ENCODE assay signal across 6 worm cellular contexts in genomic region chrIV:17278861-17279591, ce11.
A peak's percentile ranks its signal among the peaks of the same experiment; 100 is the strongest.
TF ChIP-seq lines count a peak whose summit lies in the region.

Gene hsp-1, plus strand, starts transcription at chrIV:17278959.

TF ChIP-seq in whole organism, L1 larva, 84 proteins besides CTCF, POLR2A, EP300 and RAD21:
- TF ChIP-seq ama-1 (optimal IDR thresholded peaks at IDR 0.05; lab: Kevin White, UChicago), result peak; percentile 46
- peak; percentile 71 for TF ChIP-seq ceh-63 (GFP tag; optimal IDR thresholded peaks at IDR 0.05; lab: Kevin White, UChicago)
- TF ChIP-seq mab-9 (GFP tag; IDR thresholded peaks at IDR 0.05; lab: Robert Waterston, UW), result peak; percentile 50; the same call in 1 of the 2 replicates
- TF ChIP-seq tlp-1 (tag; optimal IDR thresholded peaks at IDR 0.05; lab: Kevin White, UChicago), result no peak
- no peak for TF ChIP-seq swsn-7 (tag; optimal IDR thresholded peaks at IDR 0.05; lab: Kevin White, UChicago)
- peak; percentile 17 for TF ChIP-seq skn-1 (tag; optimal IDR thresholded peaks at IDR 0.05; lab: Kevin White, UChicago)
- TF ChIP-seq fkh-10 (GFP tag; optimal IDR thresholded peaks at IDR 0.05; lab: Kevin White, UChicago), result no peak

TF ChIP-seq in whole organism, L2 larva, 48 proteins besides CTCF, POLR2A, EP300 and RAD21:
- no peak for TF ChIP-seq unc-55 (GFP tag; optimal IDR thresholded peaks at IDR 0.05; lab: Kevin White, UChicago)
- TF ChIP-seq ama-1 (optimal IDR thresholded peaks at IDR 0.05; lab: Kevin White, UChicago), result peak; percentile 13

TF ChIP-seq in whole organism, L3 larva, 47 proteins besides CTCF, POLR2A, EP300 and RAD21:
- TF ChIP-seq zag-1 (tag; optimal IDR thresholded peaks at IDR 0.05; lab: Kevin White, UChicago) (no peak), fos-1 (tag; optimal IDR thresholded peaks at IDR 0.05; lab: Kevin White, UChicago) (no peak), pqm-1 (tag; optimal IDR thresholded peaks at IDR 0.05; lab: Kevin White, UChicago) (no peak), mml-1 (tag; optimal IDR thresholded peaks at IDR 0.05; lab: Kevin White, UChicago) (no peak), ceh-82 (tag; optimal IDR thresholded peaks at IDR 0.05; lab: Kevin White, UChicago) (no peak), nhr-11 (tag; optimal IDR thresholded peaks at IDR 0.05; lab: Kevin White, UChicago) (no peak), unc-39 (tag; optimal IDR thresholded peaks at IDR 0.05; lab: Kevin White, UChicago) (no peak), ama-1 (optimal IDR thresholded peaks at IDR 0.05; lab: Kevin White, UChicago) (peak; percentile 88), ceh-28 (tag; optimal IDR thresholded peaks at IDR 0.05; lab: Kevin White, UChicago) (no peak), unc-62 (GFP tag; optimal IDR thresholded peaks at IDR 0.05; lab: Kevin White, UChicago) (no peak), eor-1 (tag; optimal IDR thresholded peaks at IDR 0.05; lab: Kevin White, UChicago) (no peak), hmg-11 (tag; optimal IDR thresholded peaks at IDR 0.05; lab: Kevin White, UChicago) (no peak), lin-39 (tag; optimal IDR thresholded peaks at IDR 0.05; lab: Kevin White, UChicago) (peak; percentile 12), egl-27 (tag; optimal IDR thresholded peaks at IDR 0.05; lab: Kevin White, UChicago) (no peak), ceh-16 (tag; optimal IDR thresholded peaks at IDR 0.05; lab: Kevin White, UChicago) (no peak), nhr-43 (tag; optimal IDR thresholded peaks at IDR 0.05; lab: Kevin White, UChicago; ENCODE audit: poor library complexity, severe bottlenecking) (no peak), nhr-77 (tag; optimal IDR thresholded peaks at IDR 0.05; lab: Kevin White, UChicago) (no peak)

TF ChIP-seq in whole organism, L4 larva, 104 proteins besides CTCF, POLR2A, EP300 and RAD21 (continues in another document):
- TF ChIP-seq spr-1 (tag; optimal IDR thresholded peaks at IDR 0.05; lab: Kevin White, UChicago), result no peak
- no peak for TF ChIP-seq ceh-62 (tag; optimal IDR thresholded peaks at IDR 0.05; lab: Kevin White, UChicago)
- TF ChIP-seq lsy-2 (tag; optimal IDR thresholded peaks at IDR 0.05; lab: Kevin White, UChicago), result no peak
- TF ChIP-seq mdt-29 (GFP tag; IDR thresholded peaks at IDR 0.05; lab: Robert Waterston, UW), result 0 out of 2 replicates have a peak, but pooled peaks have one; percentile 35
- no peak for TF ChIP-seq tag-97 (GFP tag; IDR thresholded peaks at IDR 0.05; lab: Robert Waterston, UW)
- TF ChIP-seq lin-29 (GFP tag; IDR thresholded peaks at IDR 0.05; lab: Robert Waterston, UW), result no peak
- TF ChIP-seq F44E2.7 (GFP tag; IDR thresholded peaks at IDR 0.05; lab: Robert Waterston, UW), result no peak
- TF ChIP-seq ceh-82 (tag; optimal IDR thresholded peaks at IDR 0.05; lab: Kevin White, UChicago), result no peak
- TF ChIP-seq skn-1 (tag; optimal IDR thresholded peaks at IDR 0.05; lab: Kevin White, UChicago), result no peak
- no peak for TF ChIP-seq tra-1 (GFP tag; IDR thresholded peaks at IDR 0.05; lab: Robert Waterston, UW)
- TF ChIP-seq nhr-25 (tag; optimal IDR thresholded peaks at IDR 0.05; lab: Kevin White, UChicago; ENCODE audit: borderline replicate concordance, insufficient read depth), result no peak
- no peak; the same call in 1 of the 2 replicates for TF ChIP-seq ceh-20 (GFP tag; IDR thresholded peaks at IDR 0.05; lab: Robert Waterston, UW)
- TF ChIP-seq arid-1 (GFP tag; conservative IDR thresholded peaks at IDR 0.05; lab: Robert Waterston, UW), result peak; percentile 58; the same call in 1 of the 2 replicates
- TF ChIP-seq nhr-28 (tag; optimal IDR thresholded peaks at IDR 0.05; lab: Kevin White, UChicago), result no peak
- TF ChIP-seq ces-1 (GFP tag; optimal IDR thresholded peaks at IDR 0.05; lab: Kevin White, UChicago), result no peak
- 0 out of 2 replicates have a peak, but pooled peaks have one; percentile 70 for TF ChIP-seq snpc-1.2 (GFP tag; IDR thresholded peaks at IDR 0.05; lab: Robert Waterston, UW)
- no peak for TF ChIP-seq dpl-1 (GFP tag; optimal IDR thresholded peaks at IDR 0.05; lab: Kevin White, UChicago)
- TF ChIP-seq ceh-32 (tag; optimal IDR thresholded peaks at IDR 0.05; lab: Kevin White, UChicago; ENCODE audit: poor library complexity), result no peak
- no peak for TF ChIP-seq nhr-77 (tag; optimal IDR thresholded peaks at IDR 0.05; lab: Kevin White, UChicago)
- no peak for TF ChIP-seq mep-1 (tag; optimal IDR thresholded peaks at IDR 0.05; lab: Kevin White, UChicago)
- no peak for TF ChIP-seq lin-15B (tag; optimal IDR thresholded peaks at IDR 0.05; lab: Kevin White, UChicago)
- TF ChIP-seq F10B5.3 (tag; optimal IDR thresholded peaks at IDR 0.05; lab: Kevin White, UChicago), result no peak
- TF ChIP-seq snpc-4 (tag; optimal IDR thresholded peaks at IDR 0.05; lab: Kevin White, UChicago), result no peak

TF ChIP-seq in whole organism, midembryonic, 9 proteins besides CTCF, POLR2A, EP300 and RAD21:
- TF ChIP-seq flt-1 (GFP tag; IDR thresholded peaks at IDR 0.05; lab: Robert Waterston, UW), result no peak
- TF ChIP-seq tab-1 (GFP tag; IDR thresholded peaks at IDR 0.05; lab: Robert Waterston, UW), result peak; percentile 35; the same call in 1 of the 2 replicates

TF ChIP-seq in whole organism, young adult, 124 proteins besides CTCF, POLR2A, EP300 and RAD21 (continues in another document):
- TF ChIP-seq zfh-2 (GFP tag; conservative IDR thresholded peaks at IDR 0.05; lab: Robert Waterston, UW), result peak; percentile 81; the same call in 1 of the 2 replicates
- TF ChIP-seq attf-6 (GFP tag; IDR thresholded peaks at IDR 0.05; lab: Robert Waterston, UW), result peak; percentile 63; the same call in 1 of the 2 replicates
- no peak for TF ChIP-seq tbp1 (GFP tag; optimal IDR thresholded peaks at IDR 0.05; lab: Kevin White, UChicago)
- TF ChIP-seq Y95B8A.8 (GFP tag; IDR thresholded peaks at IDR 0.05; lab: Robert Waterston, UW), result 0 out of 2 replicates have a peak, but pooled peaks have one; percentile 66
- TF ChIP-seq dox-1 (GFP tag; IDR thresholded peaks at IDR 0.05; lab: Robert Waterston, UW), result peak; percentile 48
- no peak for TF ChIP-seq hmg-20 (GFP tag; IDR thresholded peaks at IDR 0.05; lab: Robert Waterston, UW)
- TF ChIP-seq somi-1 (GFP tag; optimal IDR thresholded peaks at IDR 0.05; lab: Kevin White, UChicago), result no peak
- TF ChIP-seq D2030.7 (GFP tag; IDR thresholded peaks at IDR 0.05; lab: Robert Waterston, UW), result 0 out of 2 replicates have a peak, but pooled peaks have one; percentile 20
- TF ChIP-seq ceh-27 (GFP tag; optimal IDR thresholded peaks at IDR 0.05; lab: Kevin White, UChicago), result peak; percentile 40
- TF ChIP-seq mel-28 (tag; optimal IDR thresholded peaks at IDR 0.05; lab: Kevin White, UChicago; ENCODE audit: borderline replicate concordance), result no peak
- TF ChIP-seq aptf-3 (GFP tag; IDR thresholded peaks at IDR 0.05; lab: Robert Waterston, UW), result peak; percentile 30; the same call in 1 of the 2 replicates
- TF ChIP-seq Y67H2A.10 (GFP tag; conservative IDR thresholded peaks at IDR 0.05; lab: Robert Waterston, UW), result no peak
- no peak for TF ChIP-seq C06A6.2 (GFP tag; conservative IDR thresholded peaks at IDR 0.05; lab: Robert Waterston, UW)
- no peak for TF ChIP-seq T26A5.8 (tag; optimal IDR thresholded peaks at IDR 0.05; lab: Kevin White, UChicago)
- peak; percentile 4 for TF ChIP-seq lsl-1 (GFP tag; optimal IDR thresholded peaks at IDR 0.05; lab: Kevin White, UChicago)
- no peak for TF ChIP-seq nhr-27 (tag; optimal IDR thresholded peaks at IDR 0.05; lab: Kevin White, UChicago)
- no peak for TF ChIP-seq cebp-1 (GFP tag; IDR thresholded peaks at IDR 0.05; lab: Robert Waterston, UW)
- peak; percentile 14 for TF ChIP-seq cebp-1 (tag; optimal IDR thresholded peaks at IDR 0.05; lab: Kevin White, UChicago)
- TF ChIP-seq repo-1 (tag; optimal IDR thresholded peaks at IDR 0.05; lab: Kevin White, UChicago), result peak; percentile 8
- no peak for TF ChIP-seq T07F8.4 (tag; optimal IDR thresholded peaks at IDR 0.05; lab: Kevin White, UChicago)
- no peak for TF ChIP-seq akir-1 (GFP tag; optimal IDR thresholded peaks at IDR 0.05; lab: Kevin White, UChicago)
- no peak for TF ChIP-seq ccch-3 (GFP tag; optimal IDR thresholded peaks at IDR 0.05; lab: Kevin White, UChicago)
- no peak for TF ChIP-seq nhr-120 (GFP tag; IDR thresholded peaks at IDR 0.05; lab: Robert Waterston, UW)
- TF ChIP-seq F55B11.4 (tag; optimal IDR thresholded peaks at IDR 0.05; lab: Kevin White, UChicago; ENCODE audit: borderline replicate concordance, insufficient read depth), result peak; percentile 12
- no peak for TF ChIP-seq madf-8 (GFP tag; conservative IDR thresholded peaks at IDR 0.05; lab: Robert Waterston, UW)
- TF ChIP-seq nfya-2 (GFP tag; IDR thresholded peaks at IDR 0.05; lab: Robert Waterston, UW), result no peak
- peak; percentile 45 for TF ChIP-seq ZK185.1 (tag; optimal IDR thresholded peaks at IDR 0.05; lab: Kevin White, UChicago; ENCODE audit: poor library complexity, severe bottlenecking)
- TF ChIP-seq Y53G8AR.9 (GFP tag; conservative IDR thresholded peaks at IDR 0.05; lab: Robert Waterston, UW), result no peak
- peak; percentile 13 for TF ChIP-seq B0336.3 (GFP tag; IDR thresholded peaks at IDR 0.05; lab: Robert Waterston, UW)
- TF ChIP-seq ztf-25 (GFP tag; IDR thresholded peaks at IDR 0.05; lab: Robert Waterston, UW), result 0 out of 2 replicates have a peak, but pooled peaks have one; percentile 41
- TF ChIP-seq lsy-27 (tag; optimal IDR thresholded peaks at IDR 0.05; lab: Kevin White, UChicago; ENCODE audit: borderline replicate concordance, insufficient read depth), result no peak
- TF ChIP-seq mxl-1 (tag; optimal IDR thresholded peaks at IDR 0.05; lab: Kevin White, UChicago), result no peak
- TF ChIP-seq lir-1 (GFP tag; conservative IDR thresholded peaks at IDR 0.05; lab: Robert Waterston, UW), result no peak
- TF ChIP-seq nfyb-1 (GFP tag; IDR thresholded peaks at IDR 0.05; lab: Robert Waterston, UW), result peak; percentile 54; the same call in 1 of the 2 replicates
- TF ChIP-seq ceh-40 (GFP tag; IDR thresholded peaks at IDR 0.05; lab: Robert Waterston, UW), result peak; percentile 78; the same call in 1 of the 2 replicates
- TF ChIP-seq ceh-100 (GFP tag; IDR thresholded peaks at IDR 0.05; lab: Robert Waterston, UW), result peak; percentile 10; the same call in 1 of the 2 replicates
- 0 out of 2 replicates have a peak, but pooled peaks have one; percentile 4 for TF ChIP-seq hmg-1.2 (GFP tag; IDR thresholded peaks at IDR 0.05; lab: Robert Waterston, UW)
- TF ChIP-seq cebp-2 (GFP tag; IDR thresholded peaks at IDR 0.05; lab: Robert Waterston, UW), result 0 out of 2 replicates have a peak, but pooled peaks have one; percentile 48
- no peak for TF ChIP-seq bed-2 (GFP tag; IDR thresholded peaks at IDR 0.05; lab: Robert Waterston, UW)
- TF ChIP-seq sptf-2 (GFP tag; optimal IDR thresholded peaks at IDR 0.05; lab: Kevin White, UChicago), result no peak
- no peak; the same call in 1 of the 2 replicates for TF ChIP-seq egrh-3 (GFP tag; IDR thresholded peaks at IDR 0.05; lab: Robert Waterston, UW)
- TF ChIP-seq ekl-4 (GFP tag; IDR thresholded peaks at IDR 0.05; lab: Robert Waterston, UW), result no peak; the same call in 1 of the 2 replicates
